Fruit fly (Drosophila melanogaster): Measurements from ENCODE around the gene vn.

DNA sequence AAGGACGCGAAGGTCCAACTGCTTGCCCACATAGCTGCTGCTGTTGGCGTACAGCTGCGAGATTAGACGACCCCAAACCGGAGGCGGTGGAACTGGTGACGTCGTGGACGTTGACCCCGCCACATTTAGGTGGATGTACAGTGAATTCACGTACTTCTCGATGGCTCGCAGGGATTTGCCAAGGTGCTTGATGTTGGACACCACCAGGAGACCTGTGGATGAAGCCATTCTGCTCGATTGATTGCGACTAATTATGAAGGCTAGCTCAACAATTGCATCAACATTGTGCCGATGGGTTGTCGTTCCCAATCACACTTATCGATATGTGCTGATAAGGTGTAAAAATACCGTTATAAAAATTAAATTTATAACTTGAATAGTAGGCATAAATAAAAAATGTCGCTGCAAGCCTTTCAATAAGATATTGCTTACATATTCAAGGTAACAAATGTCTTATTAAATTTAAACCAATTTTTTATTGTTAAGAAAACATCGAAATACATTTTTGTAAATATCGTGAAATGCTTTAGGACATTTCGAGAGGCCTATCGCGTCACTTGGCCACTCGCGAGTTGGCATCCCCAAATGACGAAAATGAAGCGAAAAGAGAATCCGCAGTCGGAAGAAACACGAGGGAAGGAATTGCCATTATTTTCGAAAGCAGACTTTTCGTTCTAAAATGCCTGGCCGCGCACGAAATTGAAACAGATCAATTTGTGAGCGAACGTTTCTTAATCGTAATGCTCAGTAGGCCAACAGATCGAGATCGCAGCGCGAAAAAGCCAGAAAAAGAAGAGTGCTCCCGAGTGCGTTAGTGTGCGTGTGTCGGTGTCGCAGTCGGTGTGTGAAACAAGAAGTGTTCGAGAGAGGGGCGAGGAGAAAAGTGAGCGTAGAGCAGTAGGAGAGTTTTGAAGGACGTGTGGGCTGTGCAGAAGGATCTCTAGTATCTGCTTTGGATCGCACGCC lies 76.6 kb downstream of the vn start, which contains the start of the genes Ppat-Dpck and scny:
- TF ChIP-seq Sin3A (optimal IDR thresholded peaks at IDR 0.05) (no peak), psq (optimal IDR thresholded peaks at IDR 0.05) (peak; percentile 65), Myc (optimal IDR thresholded peaks at IDR 0.05) (no peak), h (optimal IDR thresholded peaks at IDR 0.05) (no peak), ttk (optimal IDR thresholded peaks at IDR 0.05) (no peak), insv (optimal IDR thresholded peaks at IDR 0.05) (no peak)

Data from Kc167 (cell line).